Fruit fly (Drosophila melanogaster) whole organism, embryonic: Measurements from ENCODE around the gene Trpgamma.

ENCODE experiments used
- Atf-2 ChIP-seq: fragments of 200-800 bp; sonication (Bioruptor generic); optimal IDR thresholded peaks from 2 replicates; lab custom pipeline; 2016; ENCODE audit warnings: missing biosample characterization, missing genetic modification characterization
- CG10147 ChIP-seq: fragments of 200-800 bp; sonication (Bioruptor generic); optimal IDR thresholded peaks from 2 replicates; lab custom pipeline; 2019; ENCODE audit warnings: missing biosample characterization, mild to moderate bottlenecking, missing genetic modification characterization, moderate library complexity
- CG10431 ChIP-seq: fragments of 200-800 bp; sonication (Bioruptor generic); optimal IDR thresholded peaks from 3 replicates; lab custom pipeline; 2018; ENCODE audit warnings: missing biosample characterization, mild to moderate bottlenecking, missing genetic modification characterization
- CG12391 ChIP-seq: fragments of 200-800 bp; sonication (Bioruptor generic); optimal IDR thresholded peaks from 3 replicates; lab custom pipeline; 2018; ENCODE audit warnings: missing biosample characterization, mild to moderate bottlenecking, missing genetic modification characterization, moderate library complexity
- CG12942 ChIP-seq: fragments of 200-800 bp; sonication (Bioruptor generic); optimal IDR thresholded peaks from 3 replicates; lab custom pipeline; 2016; ENCODE audit warnings: missing biosample characterization, missing genetic modification characterization
- CG13296 ChIP-seq: fragments of 200-800 bp; sonication (Bioruptor generic); optimal IDR thresholded peaks from 3 replicates; lab custom pipeline; 2018; ENCODE audit warnings: missing biosample characterization, mild to moderate bottlenecking, missing genetic modification characterization
- CG15514 ChIP-seq: fragments of 200-800 bp; sonication (Bioruptor generic); optimal IDR thresholded peaks from 3 replicates; lab custom pipeline; 2017; ENCODE audit warnings: missing biosample characterization, missing genetic modification characterization, mild to moderate bottlenecking, moderate library complexity, missing genetic modification reagents
- CG17612 ChIP-seq: fragments of 200-800 bp; sonication (Bioruptor generic); IDR thresholded peaks from 2 replicates; pipeline ENCODE4 v1.3.6; 2022; ENCODE audit warnings: missing biosample characterization, missing genetic modification characterization
- CG2199 ChIP-seq: fragments of 200-800 bp; sonication (Bioruptor generic); IDR thresholded peaks from 3 replicates; pipeline ENCODE4 v1.3.6; 2022; ENCODE audit warnings: missing biosample characterization, missing genetic modification characterization
- CG2202 ChIP-seq: fragments of 200-800 bp; sonication (Bioruptor generic); optimal IDR thresholded peaks from 2 replicates; lab custom pipeline; 2018; ENCODE audit warnings: missing biosample characterization, mild to moderate bottlenecking, missing genetic modification characterization
- CG30020 ChIP-seq: fragments of 200-800 bp; optimal IDR thresholded peaks from 2 replicates; lab custom pipeline; 2019; ENCODE audit warnings: missing biosample characterization, mild to moderate bottlenecking, missing genetic modification characterization, moderate library complexity
- CG31224 ChIP-seq: fragments of 200-800 bp; sonication (Bioruptor generic); IDR thresholded peaks from 2 replicates; pipeline ENCODE4 v1.3.6; 2022; ENCODE audit warnings: missing biosample characterization, missing genetic modification characterization
- CG33213 ChIP-seq: fragments of 200-800 bp; sonication (Bioruptor generic); optimal IDR thresholded peaks from 3 replicates; lab custom pipeline; 2016; ENCODE audit warnings: missing biosample characterization, missing genetic modification characterization
- CG33557 ChIP-seq: fragments of 200-800 bp; sonication (Bioruptor generic); optimal IDR thresholded peaks from 2 replicates; lab custom pipeline; 2019; ENCODE audit warnings: missing biosample characterization, mild to moderate bottlenecking, missing genetic modification characterization, moderate library complexity
- CG3838 ChIP-seq: fragments of 200-800 bp; sonication (Bioruptor generic); optimal IDR thresholded peaks from 3 replicates; lab custom pipeline; 2016; ENCODE audit warnings: missing biosample characterization, missing genetic modification characterization
- CG5245 ChIP-seq: fragments of 200-800 bp; sonication (Bioruptor generic); optimal IDR thresholded peaks from 3 replicates; lab custom pipeline; 2016; ENCODE audit warnings: missing biosample characterization, missing genetic modification characterization
- CG9437 ChIP-seq: fragments of 200-800 bp; sonication (Bioruptor generic); optimal IDR thresholded peaks from 2 replicates; lab custom pipeline; 2018; ENCODE audit warnings: missing biosample characterization, mild to moderate bottlenecking, missing genetic modification characterization
- CTCF ChIP-seq: fragments of 200-800 bp; sonication (Bioruptor generic); optimal IDR thresholded peaks from 2 replicates; lab custom pipeline; 2017; ENCODE audit warnings: missing biosample characterization, mild to moderate bottlenecking, missing genetic modification characterization, moderate library complexity
- Chrac-16 ChIP-seq: fragments of 200-800 bp; sonication (Bioruptor generic); optimal IDR thresholded peaks from 3 replicates; lab custom pipeline; 2016; ENCODE audit warnings: missing biosample characterization, missing genetic modification characterization
- ERR ChIP-seq: fragments of 200-800 bp; sonication (Bioruptor generic); optimal IDR thresholded peaks from 2 replicates; lab custom pipeline; 2016; ENCODE audit warnings: missing biosample characterization, missing genetic modification characterization
- Hr39 ChIP-seq: fragments of >200 bp; optimal IDR thresholded peaks from 2 replicates; lab custom pipeline; 2017
- MBD-R2 ChIP-seq: fragments of 200-800 bp; sonication (Bioruptor generic); IDR thresholded peaks from 2 replicates; pipeline ENCODE4 v1.3.6; 2022; ENCODE audit warnings: missing biosample characterization, missing genetic modification characterization
- Meics ChIP-seq: fragments of 200-800 bp; sonication (Bioruptor generic); optimal IDR thresholded peaks from 2 replicates; lab custom pipeline; 2017; ENCODE audit warnings: missing biosample characterization, mild to moderate bottlenecking, missing genetic modification characterization
- PHDP ChIP-seq: fragments of 200-800 bp; sonication (Bioruptor generic); optimal IDR thresholded peaks from 3 replicates; lab custom pipeline; 2018; ENCODE audit warnings: missing biosample characterization, mild to moderate bottlenecking, missing genetic modification characterization, moderate library complexity
- Pdp1 ChIP-seq, 2 experiments: fragments of 200-800 bp; sonication (Bioruptor generic); optimal IDR thresholded peaks; 3 replicates each; lab custom pipeline; 2016; ENCODE audit warnings: missing biosample characterization in 2 of 2, missing genetic modification characterization in 2 of 2, mild to moderate bottlenecking in 1 of 2, moderate library complexity in 1 of 2
- Sox100B ChIP-seq: fragments of 200-800 bp; sonication (Bioruptor generic); optimal IDR thresholded peaks from 3 replicates; lab custom pipeline; 2018; ENCODE audit warnings: missing biosample characterization, mild to moderate bottlenecking, missing genetic modification characterization
- Ssrp ChIP-seq: fragments of 200-800 bp; sonication (Bioruptor generic); optimal IDR thresholded peaks from 2 replicates; lab custom pipeline; 2018; ENCODE audit warnings: missing biosample characterization, mild to moderate bottlenecking, missing genetic modification characterization, moderate library complexity
- Trl ChIP-seq, 3 experiments: fragments of >200 bp in 2 of 3; fragments of 200-800 bp in 1 of 3; sonication (Bioruptor generic) in 1 of 3; optimal IDR thresholded peaks; 2 replicates in 1 of 3; 3 replicates in 2 of 3; lab custom pipeline; 2016 to 2017; ENCODE audit warnings: missing biosample characterization in 1 of 3, missing genetic modification characterization in 1 of 3
- Usf ChIP-seq: fragments of 200-800 bp; sonication (Bioruptor generic); optimal IDR thresholded peaks from 2 replicates; lab custom pipeline; 2017; ENCODE audit warnings: missing genotype, missing biosample characterization, missing genetic modification characterization
- YL-1 ChIP-seq: fragments of 200-800 bp; sonication (Bioruptor generic); optimal IDR thresholded peaks from 3 replicates; lab custom pipeline; 2017; ENCODE audit warnings: missing biosample characterization, mild to moderate bottlenecking, missing genetic modification characterization
- bab2 ChIP-seq: fragments of 200-800 bp; sonication (Bioruptor generic); optimal IDR thresholded peaks from 2 replicates; lab custom pipeline; 2016; ENCODE audit warnings: missing biosample characterization, missing genetic modification characterization
- cas ChIP-seq: fragments of 200-800 bp; sonication (Bioruptor generic); IDR thresholded peaks from 2 replicates; pipeline ENCODE4 v1.3.6; 2022; ENCODE audit warnings: missing biosample characterization, missing genetic modification characterization
- ftz-f1 ChIP-seq: fragments of 200-800 bp; sonication (Bioruptor generic); optimal IDR thresholded peaks from 2 replicates; lab custom pipeline; 2016; ENCODE audit warnings: missing biosample characterization, missing genetic modification characterization
- gfzf ChIP-seq: fragments of 200-800 bp; sonication (Bioruptor generic); optimal IDR thresholded peaks from 2 replicates; lab custom pipeline; 2016; ENCODE audit warnings: missing biosample characterization, mild to moderate bottlenecking, missing genetic modification characterization, moderate library complexity
- grau ChIP-seq: fragments of 200-800 bp; optimal IDR thresholded peaks from 3 replicates; lab custom pipeline; 2019; ENCODE audit warnings: missing biosample characterization, mild to moderate bottlenecking, missing genetic modification characterization, moderate library complexity
- h ChIP-seq: fragments of >200 bp; optimal IDR thresholded peaks from 2 replicates; lab custom pipeline; 2017
- her ChIP-seq: fragments of 200-800 bp; sonication (Bioruptor generic); optimal IDR thresholded peaks from 2 replicates; lab custom pipeline; 2016; ENCODE audit warnings: missing biosample characterization, missing genetic modification characterization
- knrl ChIP-seq: fragments of 200-800 bp; sonication (Bioruptor generic); IDR thresholded peaks from 3 replicates; pipeline ENCODE4 v1.3.6; 2022; ENCODE audit warnings: missing biosample characterization, missing genetic modification characterization; ENCODE audit not compliant: partially characterized antibody
- lbe ChIP-seq: fragments of 200-800 bp; sonication (Bioruptor generic); optimal IDR thresholded peaks from 2 replicates; lab custom pipeline; 2016; ENCODE audit warnings: missing biosample characterization, mild to moderate bottlenecking, missing genetic modification characterization
- mam ChIP-seq: fragments of 200-800 bp; sonication (Bioruptor generic); optimal IDR thresholded peaks from 3 replicates; lab custom pipeline; 2016; ENCODE audit warnings: missing biosample characterization, missing genetic modification characterization
- sens ChIP-seq: fragments of 200-800 bp; sonication (Bioruptor generic); peaks from one replicate; lab custom pipeline; 2016; ENCODE audit warnings: missing biosample characterization, missing genetic modification characterization
- shn ChIP-seq: fragments of 200-800 bp; sonication (Bioruptor generic); optimal IDR thresholded peaks from 3 replicates; lab custom pipeline; 2016; ENCODE audit warnings: missing biosample characterization, missing genetic modification characterization
- slbo ChIP-seq: fragments of 200-800 bp; sonication (Bioruptor generic); IDR thresholded peaks from 2 replicates; pipeline ENCODE4 v1.3.6; 2022; ENCODE audit warnings: missing biosample characterization, missing genetic modification characterization
- sr ChIP-seq: fragments of 200-800 bp; sonication (Bioruptor generic); IDR thresholded peaks from 3 replicates; pipeline ENCODE4 v1.3.6; 2022; ENCODE audit warnings: missing biosample characterization, missing genetic modification characterization
- vvl ChIP-seq: fragments of 200-800 bp; sonication (Bioruptor generic); IDR thresholded peaks from 2 replicates; pipeline ENCODE4 v1.3.6; 2022; ENCODE audit warnings: missing biosample characterization, missing genetic modification characterization

Gene Trpgamma

dm6 chr2L:16720707-16721700, 44.5 kb upstream of the Trpgamma start (continued):
- TF ChIP-seq CG3838 (GFP tag; lab: Kevin White, UChicago) (peak; percentile 73), ftz-f1 (GFP tag; lab: Kevin White, UChicago) (no peak), Meics (GFP tag; lab: Kevin White, UChicago) (peak; percentile 91), her (GFP tag; lab: Kevin White, UChicago) (peak; percentile 25), CG13296 (GFP tag; lab: Kevin White, UChicago) (peak; percentile 85)

- TF ChIP-seq knrl (GFP tag; lab: Robert Waterston, UW) (peak; percentile 61), bab2 (GFP tag; lab: Kevin White, UChicago) (no peak), CG15514 (GFP tag; lab: Kevin White, UChicago) (peak; percentile 79), Trl (optimal IDR thresholded peaks at IDR 0.05; lab: Kevin White, UChicago) (peak; percentile 40 to 71), Trl (GFP tag; optimal IDR thresholded peaks at IDR 0.05; lab: Kevin White, UChicago) (peak; percentile 8), CG2202 (tag; lab: Kevin White, UChicago) (no peak), Sox100B (GFP tag; lab: Kevin White, UChicago) (no peak), CG13296 (GFP tag; lab: Kevin White, UChicago) (peak; percentile 43), CG17612 (GFP tag; lab: Robert Waterston, UW) (no peak), sr (GFP tag; lab: Robert Waterston, UW) (no peak), YL-1 (GFP tag; lab: Kevin White, UChicago) (peak; percentile 38), h (lab: Kevin White, UChicago) (no peak), grau (tag; lab: Kevin White, UChicago) (peak; percentile 37), gfzf (GFP tag; lab: Kevin White, UChicago) (peak; percentile 98), CG33213 (GFP tag; lab: Kevin White, UChicago) (peak; percentile 83), Pdp1 (GFP tag; optimal IDR thresholded peaks at IDR 0.05; lab: Kevin White, UChicago) (peak in 1 of 2 experiments; percentile 83), Atf-2 (GFP tag; lab: Kevin White, UChicago) (no peak), lbe (no peak), CG10147 (peak; percentile 43), CG12942 (GFP tag; lab: Kevin White, UChicago) (no peak), mam (peak; percentile 19), Ssrp (no peak), CG2199 (GFP tag; lab: Robert Waterston, UW) (no peak), CG31224 (GFP tag; lab: Robert Waterston, UW) (no peak), CG33557 (peak; percentile 16), CG10431 (peak; percentile 4), CG12391 (peak; percentile 55), shn (GFP tag; lab: Kevin White, UChicago) (peak; percentile 26), CG9437 (GFP tag; lab: Kevin White, UChicago) (peak; percentile 48), CG5245 (GFP tag; lab: Kevin White, UChicago) (no peak), Hr39 (no peak), Usf (GFP tag; lab: Kevin White, UChicago) (no peak), CG30020 (tag; lab: Kevin White, UChicago) (peak; percentile 44), MBD-R2 (GFP tag; lab: Robert Waterston, UW) (peak; percentile 60), vvl (GFP tag; lab: Robert Waterston, UW) (0 out of 2 replicates have a peak, but pooled peaks have one; percentile 22), Chrac-16 (GFP tag; lab: Kevin White, UChicago) (peak; percentile 2), cas (GFP tag; lab: Robert Waterston, UW) (no peak), CTCF (GFP tag; lab: Kevin White, UChicago) (peak; percentile 36), sens (GFP tag; lab: Kevin White, UChicago) (peak; percentile 82), PHDP (tag; lab: Kevin White, UChicago) (peak; percentile 36), ERR (GFP tag; lab: Kevin White, UChicago) (peak; percentile 7), slbo (0 out of 2 replicates have a peak, but pooled peaks have one; percentile 14)
Measured at dm6 chr2L:16719643-16720515, 43.4 kb upstream of the Trpgamma start, which contains the start of gene Cyt-c-p. Cyt-c-p (plus strand) TSS chr2L:16719932.
